Worm (Caenorhabditis elegans): ENCODE results near the gene T05B9.2.

The T05B9.2 gene

ce11 chrII:11276879-11277278 is 21.2 kb downstream of the T05B9.2 start:
- no peak for TF ChIP-seq aptf-3 (GFP tag; IDR thresholded peaks at IDR 0.05)
- TF ChIP-seq mel-28 (tag; optimal IDR thresholded peaks at IDR 0.05; ENCODE audit: borderline replicate concordance): no peak
- TF ChIP-seq tbx-9 (tag; optimal IDR thresholded peaks at IDR 0.05; ENCODE audit: borderline replicate concordance): no peak
- TF ChIP-seq madf-6 (GFP tag; IDR thresholded peaks at IDR 0.05): no peak
- TF ChIP-seq zfh-2 (GFP tag; conservative IDR thresholded peaks at IDR 0.05): no peak
- TF ChIP-seq ztf-6 (GFP tag; IDR thresholded peaks at IDR 0.05): no peak
- TF ChIP-seq him-1 (tag; optimal IDR thresholded peaks at IDR 0.05): no peak
- no peak for TF ChIP-seq atf-7 (tag; optimal IDR thresholded peaks at IDR 0.05)
- TF ChIP-seq ekl-4 (GFP tag; IDR thresholded peaks at IDR 0.05): no peak
- TF ChIP-seq nhr-80 (tag; optimal IDR thresholded peaks at IDR 0.05): no peak
- TF ChIP-seq rec-8 (tag; optimal IDR thresholded peaks at IDR 0.05): no peak
- TF ChIP-seq B0336.3 (GFP tag; IDR thresholded peaks at IDR 0.05): no peak
- no peak for TF ChIP-seq madf-3 (GFP tag; IDR thresholded peaks at IDR 0.05)
- no peak for TF ChIP-seq sptf-2 (GFP tag; optimal IDR thresholded peaks at IDR 0.05)
- no peak for TF ChIP-seq B0019.2 (GFP tag; conservative IDR thresholded peaks at IDR 0.05)
- no peak for TF ChIP-seq lin-26 (GFP tag; IDR thresholded peaks at IDR 0.05)

- TF ChIP-seq nfyb-1 (GFP tag; IDR thresholded peaks at IDR 0.05): peak; percentile 72
- TF ChIP-seq zfh-2 (GFP tag; conservative IDR thresholded peaks at IDR 0.05): 0 out of 2 replicates have a peak, but pooled peaks have one; percentile 17
- no peak for TF ChIP-seq hrde-1 (tag; optimal IDR thresholded peaks at IDR 0.05; ENCODE audit: borderline replicate concordance)
Observed at ce11 chrII:11279971-11280370, 24.3 kb downstream of the T05B9.2 start.

ce11 chrII:11281177-11281576 is 25.5 kb downstream of the T05B9.2 start:
- TF ChIP-seq repo-1 (tag; optimal IDR thresholded peaks at IDR 0.05) (no peak), fkh-3 (tag; optimal IDR thresholded peaks at IDR 0.05) (no peak), athp-1 (tag; optimal IDR thresholded peaks at IDR 0.05) (no peak), aptf-3 (GFP tag; IDR thresholded peaks at IDR 0.05) (no peak), ccch-3 (GFP tag; optimal IDR thresholded peaks at IDR 0.05) (no peak), nhr-90 (tag; optimal IDR thresholded peaks at IDR 0.05) (no peak), let-607 (tag; optimal IDR thresholded peaks at IDR 0.05) (no peak), hlh-26 (GFP tag; conservative IDR thresholded peaks at IDR 0.05) (no peak), ama-1 (optimal IDR thresholded peaks at IDR 0.05) (no peak), ama-1 (GFP tag; optimal IDR thresholded peaks at IDR 0.05) (no peak), C06A6.2 (GFP tag; conservative IDR thresholded peaks at IDR 0.05) (no peak), atf-7 (tag; optimal IDR thresholded peaks at IDR 0.05) (no peak), Y67H2A.10 (GFP tag; conservative IDR thresholded peaks at IDR 0.05) (no peak), ztf-22 (GFP tag; optimal IDR thresholded peaks at IDR 0.05) (no peak), B0035.1 (tag; optimal IDR thresholded peaks at IDR 0.05) (no peak), die-1 (tag; optimal IDR thresholded peaks at IDR 0.05) (no peak), snpc-1.3 (tag; optimal IDR thresholded peaks at IDR 0.05; ENCODE audit: insufficient read depth) (no peak)

- TF ChIP-seq chd-7 (tag; optimal IDR thresholded peaks at IDR 0.05) (no peak), Y95B8A.8 (GFP tag; IDR thresholded peaks at IDR 0.05) (no peak), ama-1 (optimal IDR thresholded peaks at IDR 0.05) (no peak), ama-1 (GFP tag; optimal IDR thresholded peaks at IDR 0.05) (no peak), B0261.1 (tag; optimal IDR thresholded peaks at IDR 0.05) (no peak), repo-1 (tag; optimal IDR thresholded peaks at IDR 0.05) (no peak), snpc-1.3 (tag; optimal IDR thresholded peaks at IDR 0.05; ENCODE audit: insufficient read depth) (no peak), mcd-1 (GFP tag; IDR thresholded peaks at IDR 0.05) (no peak), him-1 (tag; optimal IDR thresholded peaks at IDR 0.05) (no peak), atf-7 (tag; optimal IDR thresholded peaks at IDR 0.05) (no peak), ekl-4 (GFP tag; IDR thresholded peaks at IDR 0.05) (no peak), snpc-4 (GFP tag; optimal IDR thresholded peaks at IDR 0.05) (no peak), snpc-4 (tag; optimal IDR thresholded peaks at IDR 0.05) (no peak), ztf-28 (GFP tag; IDR thresholded peaks at IDR 0.05) (no peak), Y67H2A.10 (GFP tag; conservative IDR thresholded peaks at IDR 0.05) (no peak), F49E8.2 (tag; optimal IDR thresholded peaks at IDR 0.05; ENCODE audit: insufficient read depth) (no peak), ZK185.1 (tag; optimal IDR thresholded peaks at IDR 0.05; ENCODE audit: poor library complexity, severe bottlenecking) (no peak), let-526 (GFP tag; IDR thresholded peaks at IDR 0.05) (no peak), ceh-40 (GFP tag; IDR thresholded peaks at IDR 0.05) (no peak)
Observed at ce11 chrII:11281666-11282065, 26.0 kb downstream of the T05B9.2 start, which contains the start of gene unc-130. unc-130 (plus strand) TSS chrII:11281966.
